Fruit fly (Drosophila melanogaster): ENCODE measurements around the gene CG43965.

CG43965 gene

DNA sequence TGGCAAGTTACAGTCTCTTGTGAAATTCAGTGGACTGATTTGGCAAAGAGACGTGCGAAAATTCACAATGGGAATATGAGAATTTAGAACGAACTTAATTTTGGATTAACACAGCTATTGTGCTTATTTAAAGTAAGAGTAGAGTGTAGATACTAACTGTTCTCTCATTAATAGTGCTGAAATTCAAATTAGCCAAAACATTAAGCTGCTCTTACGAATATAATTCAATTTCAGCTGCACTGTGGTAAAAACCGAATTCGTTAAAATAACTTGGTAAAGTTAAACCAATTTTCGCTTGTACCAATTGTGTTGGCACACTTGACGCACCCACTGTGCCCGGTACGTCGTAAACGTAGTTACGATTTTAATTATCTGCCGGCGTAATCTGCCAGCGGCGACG lies 42.3 kb upstream of the CG43965 start (continued):
- TF ChIP-seq CG10147 (GFP tag; optimal IDR thresholded peaks at IDR 0.05) (no peak), Ets97D (GFP tag; optimal IDR thresholded peaks at IDR 0.05) (no peak), CG17328 (GFP tag; IDR thresholded peaks at IDR 0.05) (no peak), esg (GFP tag; conservative IDR thresholded peaks at IDR 0.05) (peak; percentile 40; the same call in 1 of the 2 replicates), cato (GFP tag; optimal IDR thresholded peaks at IDR 0.05; ENCODE audit: borderline replicate concordance) (no peak), Bdp1 (GFP tag; optimal IDR thresholded peaks at IDR 0.05) (peak; percentile 2), CG9876 (GFP tag; optimal IDR thresholded peaks at IDR 0.05) (no peak), CG12391 (tag; optimal IDR thresholded peaks at IDR 0.05) (peak; percentile 25), slbo (GFP tag; IDR thresholded peaks at IDR 0.05) (peak; percentile 70), stc (GFP tag; IDR thresholded peaks at IDR 0.05) (no peak), CG13296 (GFP tag; optimal IDR thresholded peaks at IDR 0.05) (peak; percentile 36), CG7745 (tag; optimal IDR thresholded peaks at IDR 0.05) (no peak), MBD-R2 (GFP tag; IDR thresholded peaks at IDR 0.05) (no peak), Bgb (GFP tag; IDR thresholded peaks at IDR 0.05; ENCODE audit: partially characterized antibody) (no peak), CG7372 (GFP tag; IDR thresholded peaks at IDR 0.05) (0 out of 2 replicates have a peak, but pooled peaks have one; percentile 10), CG4820 (GFP tag; optimal IDR thresholded peaks at IDR 0.05) (peak; percentile 17), gsb (GFP tag; IDR thresholded peaks at IDR 0.05) (peak; percentile 17; the same call in 1 of the 2 replicates), CG17829 (tag; optimal IDR thresholded peaks at IDR 0.05) (no peak), zen (tag; optimal IDR thresholded peaks at IDR 0.05) (no peak), CG32532 (GFP tag; IDR thresholded peaks at IDR 0.05) (no peak; the same call in 1 of the 2 replicates), CG14014 (GFP tag; IDR thresholded peaks at IDR 0.05) (no peak; the same call in 1 of the 2 replicates), kah (GFP tag; optimal IDR thresholded peaks at IDR 0.05) (no peak), maf-S (GFP tag; optimal IDR thresholded peaks at IDR 0.05) (peak; percentile 34), CG10462 (GFP tag; optimal IDR thresholded peaks at IDR 0.05) (no peak), CG10565 (GFP tag; optimal IDR thresholded peaks at IDR 0.05) (no peak), Dll (GFP tag; IDR thresholded peaks at IDR 0.05; ENCODE audit: partially characterized antibody) (no peak), Xrp1 (GFP tag; IDR thresholded peaks at IDR 0.05) (no peak), bbx (GFP tag; IDR thresholded peaks at IDR 0.05; ENCODE audit: partially characterized antibody) (no peak), CG11456 (GFP tag; IDR thresholded peaks at IDR 0.05) (no peak), fd3F (GFP tag; optimal IDR thresholded peaks at IDR 0.05) (peak; percentile 29), CG8388 (GFP tag; optimal IDR thresholded peaks at IDR 0.05) (peak; percentile 74), CG3995 (GFP tag; optimal IDR thresholded peaks at IDR 0.05) (no peak), CG30431 (GFP tag; optimal IDR thresholded peaks at IDR 0.05) (no peak), MESR4 (GFP tag; optimal IDR thresholded peaks at IDR 0.05) (no peak), z (GFP tag; IDR thresholded peaks at IDR 0.05) (no peak), NFAT (GFP tag; IDR thresholded peaks at IDR 0.05) (no peak), gcm (GFP tag; optimal IDR thresholded peaks at IDR 0.05) (no peak), CG6813 (GFP tag; optimal IDR thresholded peaks at IDR 0.05) (no peak), CG1024 (GFP tag; IDR thresholded peaks at IDR 0.05) (no peak), Ptx1 (GFP tag; IDR thresholded peaks at IDR 0.05) (peak; percentile 54; the same call in 1 of the 2 replicates), gfzf (GFP tag; optimal IDR thresholded peaks at IDR 0.05) (no peak), mld (GFP tag; IDR thresholded peaks at IDR 0.05; ENCODE audit: partially characterized antibody) (no peak), CG10543 (GFP tag; optimal IDR thresholded peaks at IDR 0.05) (no peak), ro (GFP tag; IDR thresholded peaks at IDR 0.05) (no peak), Med (GFP tag) (peak; percentile 85), CG17912 (GFP tag; optimal IDR thresholded peaks at IDR 0.05) (no peak), CG17612 (GFP tag; IDR thresholded peaks at IDR 0.05) (no peak), Ets65A (GFP tag) (peak; percentile 76), H2.0 (GFP tag; IDR thresholded peaks at IDR 0.05) (peak; percentile 41; the same call in 1 of the 2 replicates), CG31224 (GFP tag; IDR thresholded peaks at IDR 0.05) (no peak), CG11398 (GFP tag; optimal IDR thresholded peaks at IDR 0.05) (no peak)
